Worm (Caenorhabditis elegans): ENCODE measurements around the gene sld-5.

The sld-5 gene

DNA sequence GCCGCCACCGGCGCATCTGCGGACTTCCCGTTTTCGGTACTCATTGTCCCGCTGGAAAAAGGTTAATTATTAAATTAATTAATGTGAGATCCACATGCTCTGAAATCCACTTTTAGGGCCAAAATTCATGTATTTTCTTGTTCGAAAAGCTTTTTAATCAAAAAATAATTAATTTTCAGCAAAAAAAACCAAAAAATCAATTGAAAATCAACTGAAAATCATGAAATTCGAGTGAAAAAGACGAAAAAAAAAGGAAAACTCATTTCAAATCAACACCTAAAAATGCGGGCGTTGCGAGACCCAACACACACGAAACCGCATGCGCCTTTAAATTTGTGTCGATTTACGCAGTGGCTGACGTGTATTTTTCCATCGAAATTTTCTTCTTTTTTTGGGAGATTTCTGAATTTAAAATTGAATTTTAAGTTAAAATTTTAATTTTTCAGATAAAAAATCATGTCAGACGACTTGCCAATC is 32.2 kb upstream of the sld-5 start, which contains the start of the genes prmt-1 and cdkr-3:
Gene prmt-1 (minus strand): TSS at position 51 of the 477 bp plus-strand sequence.
Gene cdkr-3 (plus strand): TSS at position 447 of the 477 bp plus-strand sequence.
- TF ChIP-seq pha-4 (tag; optimal IDR thresholded peaks at IDR 0.05) (peak; percentile 75), fkh-2 (tag; optimal IDR thresholded peaks at IDR 0.05) (no peak), ZK546.5 (tag; optimal IDR thresholded peaks at IDR 0.05) (no peak), mml-1 (tag; optimal IDR thresholded peaks at IDR 0.05) (no peak), ztf-11 (tag; optimal IDR thresholded peaks at IDR 0.05) (no peak), tbx-2 (tag; optimal IDR thresholded peaks at IDR 0.05) (no peak), daf-12 (tag; optimal IDR thresholded peaks at IDR 0.05) (no peak), elt-1 (tag; optimal IDR thresholded peaks at IDR 0.05) (no peak), fkh-10 (GFP tag; optimal IDR thresholded peaks at IDR 0.05) (peak; percentile 7), lsy-12 (tag; optimal IDR thresholded peaks at IDR 0.05) (no peak), jun-1 (tag; optimal IDR thresholded peaks at IDR 0.05) (no peak), egl-27 (tag; optimal IDR thresholded peaks at IDR 0.05) (no peak), skn-1 (tag; optimal IDR thresholded peaks at IDR 0.05) (no peak), snpc-4 (tag; optimal IDR thresholded peaks at IDR 0.05) (peak; percentile 15), hmg-11 (tag; optimal IDR thresholded peaks at IDR 0.05) (no peak), nfya-1 (tag; optimal IDR thresholded peaks at IDR 0.05; ENCODE audit: insufficient read depth) (peak; percentile 65), nhr-11 (tag; optimal IDR thresholded peaks at IDR 0.05) (no peak), nhr-28 (tag; optimal IDR thresholded peaks at IDR 0.05) (no peak), pqm-1 (tag; optimal IDR thresholded peaks at IDR 0.05) (peak; percentile 12), nhr-43 (tag; optimal IDR thresholded peaks at IDR 0.05; ENCODE audit: poor library complexity, severe bottlenecking) (no peak), unc-39 (tag; optimal IDR thresholded peaks at IDR 0.05) (no peak), mdl-1 (tag; optimal IDR thresholded peaks at IDR 0.05) (no peak), nhr-23 (tag; optimal IDR thresholded peaks at IDR 0.05) (peak; percentile 18), lin-15B (tag; optimal IDR thresholded peaks at IDR 0.05) (peak; percentile 77), unc-62 (GFP tag; optimal IDR thresholded peaks at IDR 0.05) (no peak), ceh-9 (tag; optimal IDR thresholded peaks at IDR 0.05) (no peak), lin-39 (tag; optimal IDR thresholded peaks at IDR 0.05) (peak; percentile 53), aly-2 (tag; optimal IDR thresholded peaks at IDR 0.05) (no peak), R02D3.7 (tag; optimal IDR thresholded peaks at IDR 0.05) (peak; percentile 87), elt-3 (tag; optimal IDR thresholded peaks at IDR 0.05) (no peak), nhr-67 (tag; optimal IDR thresholded peaks at IDR 0.05) (no peak), zag-1 (tag; optimal IDR thresholded peaks at IDR 0.05) (no peak), eor-1 (tag; optimal IDR thresholded peaks at IDR 0.05) (no peak), nhr-237 (tag; optimal IDR thresholded peaks at IDR 0.05) (no peak), ceh-16 (tag; optimal IDR thresholded peaks at IDR 0.05) (no peak), elt-2 (tag; optimal IDR thresholded peaks at IDR 0.05) (no peak), nhr-76 (tag; optimal IDR thresholded peaks at IDR 0.05) (no peak), nhr-25 (tag; optimal IDR thresholded peaks at IDR 0.05) (no peak), ceh-82 (tag; optimal IDR thresholded peaks at IDR 0.05) (no peak), ama-1 (optimal IDR thresholded peaks at IDR 0.05) (no peak), ceh-28 (tag; optimal IDR thresholded peaks at IDR 0.05) (no peak), fos-1 (tag; optimal IDR thresholded peaks at IDR 0.05) (no peak), egl-5 (tag; optimal IDR thresholded peaks at IDR 0.05) (peak; percentile 29), nhr-77 (tag; optimal IDR thresholded peaks at IDR 0.05) (no peak), nhr-12 (tag; optimal IDR thresholded peaks at IDR 0.05) (no peak)

DNA sequence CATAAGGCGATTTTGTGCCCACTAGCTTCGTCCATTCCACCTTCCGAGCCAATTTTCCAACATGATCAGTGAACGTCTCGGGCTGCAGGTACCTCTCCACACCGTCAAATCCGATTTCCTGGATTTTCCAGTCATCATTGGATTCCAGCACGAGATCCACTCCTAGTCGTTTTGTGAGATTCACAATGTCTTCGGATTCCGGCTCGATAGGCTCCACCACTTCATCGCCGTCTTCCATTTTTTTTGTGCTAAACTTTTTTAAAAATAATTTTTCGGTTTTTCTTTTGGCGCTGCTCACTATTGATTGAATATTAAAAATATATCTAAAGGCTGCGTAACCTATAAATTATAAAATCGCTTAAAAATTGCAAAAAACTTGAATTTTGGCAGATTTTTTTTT is 29.4 kb upstream of the sld-5 start, which contains the start of gene mdt-17:
Gene mdt-17 (minus strand): TSS at position 256 of the 400 bp plus-strand sequence.
- TF ChIP-seq daf-12 (tag; optimal IDR thresholded peaks at IDR 0.05) (no peak), eor-1 (tag; optimal IDR thresholded peaks at IDR 0.05) (no peak), egl-27 (tag; optimal IDR thresholded peaks at IDR 0.05) (no peak), nhr-23 (tag; optimal IDR thresholded peaks at IDR 0.05) (no peak), ceh-16 (tag; optimal IDR thresholded peaks at IDR 0.05) (no peak), tbx-2 (tag; optimal IDR thresholded peaks at IDR 0.05) (no peak), nhr-76 (tag; optimal IDR thresholded peaks at IDR 0.05) (no peak), ceh-28 (tag; optimal IDR thresholded peaks at IDR 0.05) (no peak), elt-2 (tag; optimal IDR thresholded peaks at IDR 0.05) (no peak), ztf-11 (tag; optimal IDR thresholded peaks at IDR 0.05) (no peak), fos-1 (tag; optimal IDR thresholded peaks at IDR 0.05) (no peak), skn-1 (tag; optimal IDR thresholded peaks at IDR 0.05) (no peak), fkh-10 (GFP tag; optimal IDR thresholded peaks at IDR 0.05) (no peak), mml-1 (tag; optimal IDR thresholded peaks at IDR 0.05) (no peak), sea-2 (GFP tag; optimal IDR thresholded peaks at IDR 0.05) (no peak), egl-5 (tag; optimal IDR thresholded peaks at IDR 0.05) (no peak)
